Fruit fly (Drosophila melanogaster): ENCODE results near the gene CG33170.

The CG33170 gene

dm6 chr3L:22865061-22865418, 640 bp downstream of the CG33170 start (continued):
- TF ChIP-seq phol (tag; optimal IDR thresholded peaks at IDR 0.05) (peak; percentile 73), Lhr (GFP tag; optimal IDR thresholded peaks at IDR 0.05) (no peak), zfh2 (GFP tag; optimal IDR thresholded peaks at IDR 0.05) (no peak), Pdp1 (GFP tag; optimal IDR thresholded peaks at IDR 0.05) (peak; percentile 31 to 78), Nf-YA (GFP tag; IDR thresholded peaks at IDR 0.05) (no peak), wek (GFP tag; optimal IDR thresholded peaks at IDR 0.05) (no peak), Dad (GFP tag; optimal IDR thresholded peaks at IDR 0.05) (no peak), grn (GFP tag; optimal IDR thresholded peaks at IDR 0.05) (no peak), CG43689 (GFP tag; IDR thresholded peaks at IDR 0.05) (no peak), vfl (GFP tag; optimal IDR thresholded peaks at IDR 0.05) (peak; percentile 40), CG33557 (GFP tag; optimal IDR thresholded peaks at IDR 0.05) (no peak), CG11398 (GFP tag; optimal IDR thresholded peaks at IDR 0.05) (no peak), CG4424 (GFP tag; optimal IDR thresholded peaks at IDR 0.05) (peak; percentile 68), D (optimal IDR thresholded peaks at IDR 0.05) (no peak), D (GFP tag; optimal IDR thresholded peaks at IDR 0.05) (peak; percentile 29), p53 (GFP tag; optimal IDR thresholded peaks at IDR 0.05) (no peak), Hsf (GFP tag; optimal IDR thresholded peaks at IDR 0.05) (peak; percentile 53), hbn (GFP tag; IDR thresholded peaks at IDR 0.05; ENCODE audit: partially characterized antibody) (no peak), Camta (GFP tag; optimal IDR thresholded peaks at IDR 0.05) (no peak), tll (GFP tag; optimal IDR thresholded peaks at IDR 0.05) (no peak), Dbx (GFP tag; IDR thresholded peaks at IDR 0.05) (peak; percentile 51; the same call in 1 of the 3 replicates), Sox102F (GFP tag; optimal IDR thresholded peaks at IDR 0.05) (peak; percentile 85), fd64A (GFP tag; optimal IDR thresholded peaks at IDR 0.05) (no peak), pnt (GFP tag; optimal IDR thresholded peaks at IDR 0.05) (no peak), CG8281 (tag; optimal IDR thresholded peaks at IDR 0.05) (no peak), CG32767 (GFP tag; IDR thresholded peaks at IDR 0.05) (peak; percentile 75), tio (GFP tag; optimal IDR thresholded peaks at IDR 0.05) (peak; percentile 73), CG13624 (GFP tag; optimal IDR thresholded peaks at IDR 0.05) (no peak), btn (GFP tag; optimal IDR thresholded peaks at IDR 0.05) (no peak), sens (GFP tag) (peak; percentile 56), Max (GFP tag; optimal IDR thresholded peaks at IDR 0.05) (peak; percentile 49), eve (GFP tag; optimal IDR thresholded peaks at IDR 0.05) (no peak), CG42726 (GFP tag; IDR thresholded peaks at IDR 0.05; ENCODE audit: partially characterized antibody) (no peak), D19A (tag; optimal IDR thresholded peaks at IDR 0.05) (peak; percentile 67), slp2 (GFP tag; optimal IDR thresholded peaks at IDR 0.05) (peak; percentile 27), corto (GFP tag; optimal IDR thresholded peaks at IDR 0.05) (peak; percentile 54), stc (GFP tag; IDR thresholded peaks at IDR 0.05) (peak; percentile 71), Bteb2 (GFP tag; optimal IDR thresholded peaks at IDR 0.05) (peak; percentile 17), H15 (GFP tag; IDR thresholded peaks at IDR 0.05) (peak; percentile 57; the same call in 1 of the 3 replicates), Blimp-1 (GFP tag; optimal IDR thresholded peaks at IDR 0.05) (peak; percentile 51), lola (GFP tag; optimal IDR thresholded peaks at IDR 0.05) (no peak), abd-A (tag; optimal IDR thresholded peaks at IDR 0.05) (no peak), sug (tag; optimal IDR thresholded peaks at IDR 0.05) (peak; percentile 34), CG9817 (tag; optimal IDR thresholded peaks at IDR 0.05) (peak; percentile 67), CG8089 (GFP tag; optimal IDR thresholded peaks at IDR 0.05) (no peak), lov (optimal IDR thresholded peaks at IDR 0.05) (no peak), lov (GFP tag; IDR thresholded peaks at IDR 0.05) (no peak), Poxn (GFP tag; IDR thresholded peaks at IDR 0.05) (no peak), Mrtf (GFP tag; IDR thresholded peaks at IDR 0.05) (peak; percentile 16; the same call in 1 of the 3 replicates), Opbp (GFP tag; IDR thresholded peaks at IDR 0.05; ENCODE audit: partially characterized antibody) (no peak), crc (GFP tag; optimal IDR thresholded peaks at IDR 0.05) (no peak), CG11504 (tag; optimal IDR thresholded peaks at IDR 0.05) (peak; percentile 85)

Measured in whole organism, embryonic.